Fruit fly (Drosophila melanogaster) whole organism, pupa: Measurements from ENCODE around the gene CG7341.
A peak's percentile ranks its signal among the peaks of the same experiment; 100 is the strongest.

Experiments used
- CG10348 ChIP-seq: fragments of 200-800 bp; sonication (Bioruptor generic); IDR thresholded peaks from 2 replicates; pipeline ENCODE4 v1.3.6; 2022; ENCODE audit warnings: missing biosample characterization, missing genetic modification characterization
- CG12605 ChIP-seq: fragments of 200-800 bp; sonication (Bioruptor generic); IDR thresholded peaks from 2 replicates; pipeline ENCODE4 v1.3.6; 2022; ENCODE audit warnings: missing biosample characterization, missing genetic modification characterization
- CG13204 ChIP-seq: fragments of 200-800 bp; sonication (Bioruptor generic); optimal IDR thresholded peaks from 2 replicates; lab custom pipeline; 2018; ENCODE audit warnings: missing biosample characterization, mild to moderate bottlenecking, missing genetic modification characterization, moderate library complexity
- CG14655 ChIP-seq: fragments of 200-800 bp; sonication (Bioruptor generic); optimal IDR thresholded peaks from 3 replicates; lab custom pipeline; 2017; ENCODE audit warnings: mild to moderate bottlenecking, missing biosample characterization, missing genetic modification reagents, missing genetic modification characterization
- CG15710 ChIP-seq: fragments of 200-800 bp; sonication (Bioruptor generic); optimal IDR thresholded peaks from 2 replicates; lab custom pipeline; 2018; ENCODE audit warnings: missing biosample characterization, mild to moderate bottlenecking, missing genetic modification characterization, moderate library complexity
- CG17806 ChIP-seq: fragments of 200-800 bp; sonication (Bioruptor generic); optimal IDR thresholded peaks from 2 replicates; lab custom pipeline; 2018; ENCODE audit warnings: missing biosample characterization, mild to moderate bottlenecking, missing genetic modification characterization, moderate library complexity
- CG32121 ChIP-seq: fragments of 200-800 bp; sonication (Bioruptor generic); IDR thresholded peaks from 2 replicates; pipeline ENCODE4 v1.3.6; 2022; ENCODE audit warnings: missing biosample characterization, missing genetic modification characterization
- CG34367 ChIP-seq: fragments of 200-800 bp; sonication (Bioruptor generic); optimal IDR thresholded peaks from 2 replicates; lab custom pipeline; 2018; ENCODE audit warnings: missing biosample characterization, mild to moderate bottlenecking, missing genetic modification characterization
- CG4496 ChIP-seq: fragments of 200-800 bp; sonication (Bioruptor generic); IDR thresholded peaks from 3 replicates; pipeline ENCODE4 v1.3.6; 2022; ENCODE audit warnings: missing biosample characterization, missing genetic modification characterization
- CG8159 ChIP-seq: fragments of 200-800 bp; sonication (Bioruptor generic); optimal IDR thresholded peaks from 3 replicates; lab custom pipeline; 2018; ENCODE audit warnings: missing biosample characterization, mild to moderate bottlenecking, missing genetic modification characterization, moderate library complexity
- CG8301 ChIP-seq: fragments of 200-800 bp; sonication (Bioruptor generic); optimal IDR thresholded peaks from 2 replicates; lab custom pipeline; 2018; ENCODE audit warnings: missing biosample characterization, mild to moderate bottlenecking, missing genetic modification characterization
- CG9948 ChIP-seq: fragments of 200-800 bp; sonication (Bioruptor generic); optimal IDR thresholded peaks from 2 replicates; lab custom pipeline; 2018; ENCODE audit warnings: missing biosample characterization, mild to moderate bottlenecking, missing genetic modification characterization, moderate library complexity
- D1 ChIP-seq: fragments of 200-800 bp; sonication (Bioruptor generic); optimal IDR thresholded peaks from 2 replicates; lab custom pipeline; 2018; ENCODE audit warnings: missing biosample characterization, mild to moderate bottlenecking, missing genetic modification characterization, moderate library complexity
- EcR ChIP-seq: fragments of 200-800 bp; sonication (Bioruptor generic); optimal IDR thresholded peaks from 3 replicates; lab custom pipeline; 2019; ENCODE audit warnings: missing biosample characterization, missing genetic modification characterization, mild to moderate bottlenecking, moderate library complexity, missing genetic modification reagents
- Ets98B ChIP-seq: fragments of 200-800 bp; sonication (Bioruptor generic); IDR thresholded peaks from 2 replicates; pipeline ENCODE4 v1.3.6; 2022; ENCODE audit warnings: missing biosample characterization, missing genetic modification characterization
- Pif1A ChIP-seq: fragments of 200-800 bp; sonication (Bioruptor generic); optimal IDR thresholded peaks from 3 replicates; lab custom pipeline; 2016; ENCODE audit warnings: missing biosample characterization, missing genetic modification characterization
- Pif1B ChIP-seq: fragments of 200-800 bp; sonication (Bioruptor generic); optimal IDR thresholded peaks from 3 replicates; lab custom pipeline; 2016; ENCODE audit warnings: missing biosample characterization, missing genetic modification characterization
- fd96Ca ChIP-seq: fragments of 200-800 bp; sonication (Bioruptor generic); IDR thresholded peaks from 3 replicates; pipeline ENCODE4 v1.3.6; 2022; ENCODE audit warnings: missing biosample characterization, missing genetic modification characterization
- gl ChIP-seq: fragments of 200-800 bp; sonication (Bioruptor generic); optimal IDR thresholded peaks from 2 replicates; lab custom pipeline; 2018; ENCODE audit warnings: missing biosample characterization, mild to moderate bottlenecking, missing genetic modification characterization
- rn ChIP-seq: fragments of 200-800 bp; sonication (Bioruptor generic); IDR thresholded peaks from 2 replicates; pipeline ENCODE4 v1.3.6; 2022; ENCODE audit warnings: missing biosample characterization, missing genetic modification characterization

CG7341 gene

DNA sequence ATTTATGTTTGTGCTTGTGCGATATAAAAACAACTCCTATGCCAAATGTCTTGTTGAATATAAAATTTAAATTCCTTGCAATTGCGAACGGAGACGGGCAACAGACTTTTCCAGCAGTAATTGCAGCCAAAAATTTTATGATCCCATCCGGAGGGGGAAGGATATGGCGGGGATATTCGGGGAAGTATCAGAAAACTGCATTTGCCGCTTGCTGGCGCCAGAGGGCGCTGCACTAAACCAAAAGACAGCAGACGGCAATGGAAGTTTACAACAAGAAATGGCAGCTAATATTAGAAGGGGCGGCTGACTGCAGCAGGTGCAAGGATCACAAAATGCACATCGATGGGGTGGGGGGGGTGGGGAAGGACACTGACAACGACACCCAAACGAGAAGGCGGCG is 48.4 kb downstream of the CG7341 start:
- no peak for TF ChIP-seq CG32121 (GFP tag; lab: Robert Waterston, UW)
- no peak for TF ChIP-seq gl (tag; lab: Kevin White, UChicago)
- TF ChIP-seq CG8301 (tag; lab: Kevin White, UChicago), result no peak
- TF ChIP-seq CG8159 (tag; lab: Kevin White, UChicago), result no peak
- no peak for TF ChIP-seq CG14655 (GFP tag; lab: Kevin White, UChicago)
- TF ChIP-seq Ets98B (GFP tag; lab: Robert Waterston, UW), result no peak
- TF ChIP-seq CG4496, result no peak
- TF ChIP-seq EcR (GFP tag; lab: Kevin White, UChicago), result no peak
- TF ChIP-seq CG9948 (tag; lab: Kevin White, UChicago), result no peak
- TF ChIP-seq CG10348 (GFP tag; lab: Robert Waterston, UW), result no peak
- no peak for TF ChIP-seq CG15710 (tag; lab: Kevin White, UChicago)
- no peak for TF ChIP-seq CG12605 (GFP tag; lab: Robert Waterston, UW)
- no peak for TF ChIP-seq rn
- no peak for TF ChIP-seq Pif1B (GFP tag; lab: Kevin White, UChicago)

DNA sequence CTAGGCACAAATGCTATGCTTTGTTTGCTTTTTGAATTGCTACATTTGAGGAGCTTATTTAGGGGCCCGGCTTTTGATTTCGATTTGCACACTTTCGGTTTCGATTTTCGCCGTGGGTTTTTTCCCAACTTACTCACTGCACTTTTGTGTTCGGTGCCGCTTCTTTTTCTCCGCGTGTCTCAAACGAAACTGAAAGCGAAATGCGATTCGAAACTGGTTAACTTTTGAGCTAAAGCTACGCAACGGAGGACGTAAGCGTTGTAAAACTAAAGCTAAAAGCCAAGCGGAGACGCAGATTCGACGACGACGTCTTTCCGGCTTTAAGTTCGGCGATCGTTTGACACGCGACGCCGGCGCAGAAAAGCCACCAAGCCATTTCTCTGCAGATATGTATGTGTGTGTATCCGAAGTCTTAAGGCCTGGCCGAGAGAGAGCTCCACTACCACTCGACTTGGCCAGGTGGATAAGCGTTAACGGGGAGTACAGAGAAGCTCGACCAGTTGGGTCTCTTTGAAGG is 49.5 kb downstream of the CG7341 start, which contains the start of gene CG13699:
CG13699 (minus strand) TSS at position 349 of the 517 bp plus-strand sequence.
- 0 out of 2 replicates have a peak, but pooled peaks have one; percentile 17 for TF ChIP-seq CG12605 (GFP tag; lab: Robert Waterston, UW)
- TF ChIP-seq EcR (GFP tag; lab: Kevin White, UChicago), result peak; percentile 17
- no peak for TF ChIP-seq D1 (tag; lab: Kevin White, UChicago)
- 0 out of 3 replicates have a peak, but pooled peaks have one; percentile 20 for TF ChIP-seq CG4496

DNA sequence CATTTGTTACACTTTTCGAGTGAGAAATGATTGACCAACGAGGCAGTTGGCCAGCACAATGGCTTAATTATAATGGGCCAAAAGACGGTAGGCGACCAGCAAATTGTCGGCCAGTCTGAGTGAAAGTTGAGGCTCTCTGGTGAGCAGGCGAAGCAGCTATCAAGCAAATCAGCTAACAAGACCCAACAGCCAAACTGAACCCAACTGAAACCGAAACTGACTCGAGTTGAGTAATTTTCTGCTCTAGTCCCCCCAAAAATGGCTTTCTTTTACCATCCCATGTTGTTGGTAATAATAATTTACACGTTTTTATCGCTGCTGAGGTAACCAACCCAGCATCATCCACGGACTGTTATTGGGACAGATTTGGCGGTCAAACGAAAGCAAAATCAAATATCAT is 50.4 kb downstream of the CG7341 start:
- TF ChIP-seq D1 (tag; lab: Kevin White, UChicago) (no peak), EcR (GFP tag; lab: Kevin White, UChicago) (no peak), Pif1B (GFP tag; lab: Kevin White, UChicago) (no peak), CG8301 (tag; lab: Kevin White, UChicago) (no peak), gl (tag; lab: Kevin White, UChicago) (no peak), CG17806 (tag; lab: Kevin White, UChicago) (no peak), CG14655 (GFP tag; lab: Kevin White, UChicago) (no peak), CG34367 (tag; lab: Kevin White, UChicago) (no peak), CG12605 (GFP tag; lab: Robert Waterston, UW) (no peak), Pif1A (no peak), CG8159 (tag; lab: Kevin White, UChicago) (no peak), Ets98B (GFP tag; lab: Robert Waterston, UW) (no peak), CG13204 (GFP tag; lab: Kevin White, UChicago) (no peak), fd96Ca (GFP tag; lab: Robert Waterston, UW) (no peak), CG9948 (tag; lab: Kevin White, UChicago) (no peak)

DNA sequence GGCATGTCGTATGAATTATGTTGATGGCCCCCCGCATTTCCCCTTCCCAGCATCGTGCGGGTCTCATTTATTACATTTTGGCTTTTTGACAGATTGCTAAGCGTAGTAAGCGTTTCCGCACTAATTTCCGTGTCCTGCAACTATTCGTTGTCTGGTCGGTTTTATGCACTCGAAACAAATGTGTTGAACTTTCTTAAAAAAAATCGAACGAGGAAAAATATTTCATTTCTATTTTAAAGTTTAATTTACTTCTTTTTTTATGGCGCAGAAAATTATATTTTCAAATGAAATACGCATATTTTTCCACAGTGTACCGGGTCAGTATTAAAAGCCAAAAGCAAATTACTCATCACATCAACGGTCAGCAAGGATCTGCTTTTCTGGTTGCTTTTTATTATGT is 52.0 kb downstream of the CG7341 start:
- no peak for TF ChIP-seq CG12605 (GFP tag; lab: Robert Waterston, UW)
- TF ChIP-seq CG13204 (GFP tag; lab: Kevin White, UChicago), result no peak
- no peak for TF ChIP-seq EcR (GFP tag; lab: Kevin White, UChicago)
- no peak for TF ChIP-seq fd96Ca (GFP tag; lab: Robert Waterston, UW)
- no peak for TF ChIP-seq CG17806 (tag; lab: Kevin White, UChicago)
- TF ChIP-seq CG10348 (GFP tag; lab: Robert Waterston, UW), result no peak
- TF ChIP-seq, all 21 proteins: peak for 0

DNA sequence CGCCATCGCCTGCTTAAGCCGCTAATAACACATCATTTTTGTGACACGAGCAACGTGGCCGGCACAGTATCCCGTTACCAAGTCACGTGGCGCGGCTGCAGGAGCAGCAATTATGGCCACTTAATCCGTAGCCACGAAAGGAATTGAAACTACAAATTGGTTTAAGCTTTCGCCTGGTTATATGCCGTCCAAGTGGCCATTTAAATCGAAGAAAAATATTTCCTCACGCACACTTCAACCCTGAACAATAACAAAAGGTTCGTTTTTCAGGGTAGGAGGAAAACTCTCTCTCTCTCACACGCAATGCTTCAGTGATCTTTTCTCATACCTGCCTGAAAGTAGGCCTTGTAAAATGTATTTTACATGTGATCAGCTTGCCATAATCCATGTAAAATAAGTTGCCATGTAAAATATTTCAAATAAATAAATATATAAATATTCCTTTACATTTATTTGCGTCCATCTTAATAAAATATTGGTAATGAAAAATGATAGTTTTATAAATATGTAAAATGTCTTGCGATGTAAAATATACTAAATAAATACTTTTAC is 54.3 kb downstream of the CG7341 start:
- no peak for TF ChIP-seq gl (tag; lab: Kevin White, UChicago)
- TF ChIP-seq D1 (tag; lab: Kevin White, UChicago), result peak; percentile 76
- no peak for TF ChIP-seq EcR (GFP tag; lab: Kevin White, UChicago)
- no peak for TF ChIP-seq CG8159 (tag; lab: Kevin White, UChicago)
- TF ChIP-seq CG34367 (tag; lab: Kevin White, UChicago), result no peak
- TF ChIP-seq CG8301 (tag; lab: Kevin White, UChicago), result no peak
- TF ChIP-seq CG4496, result no peak
- no peak for TF ChIP-seq CG10348 (GFP tag; lab: Robert Waterston, UW)
